Worm (Caenorhabditis elegans): ENCODE measurements around the gene F10B5.3.

The F10B5.3 gene

DNA sequence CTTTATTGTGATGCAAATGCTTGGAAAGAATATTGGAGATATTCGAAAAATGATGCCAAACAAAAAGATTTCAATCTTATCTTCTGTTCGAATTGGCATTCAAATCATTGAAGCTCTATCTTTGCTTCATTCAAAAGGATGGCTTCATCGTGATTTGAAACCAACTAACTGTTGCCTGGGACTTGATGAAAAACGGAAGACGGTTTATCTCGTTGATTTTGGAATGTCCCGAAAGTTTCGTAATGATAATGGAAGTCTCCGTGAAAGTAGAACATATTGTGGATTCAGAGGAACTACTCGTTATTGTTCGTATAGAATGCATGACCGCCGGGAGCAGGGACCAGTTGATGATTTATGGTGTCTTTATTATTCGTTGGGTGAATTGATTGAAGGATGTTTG, 24.3 kb upstream of the F10B5.3 start:
- TF ChIP-seq zip-2 (tag; optimal IDR thresholded peaks at IDR 0.05) = no peak
- no peak for TF ChIP-seq tag-97 (GFP tag; IDR thresholded peaks at IDR 0.05)
- no peak for TF ChIP-seq nhr-25 (tag; optimal IDR thresholded peaks at IDR 0.05; ENCODE audit: borderline replicate concordance, insufficient read depth)
- TF ChIP-seq R02D3.7 (tag; optimal IDR thresholded peaks at IDR 0.05) = no peak
- TF ChIP-seq unc-62 (GFP tag; optimal IDR thresholded peaks at IDR 0.05 in 1 of 2) = peak in 1 of 2 experiments; percentile 91
- no peak for TF ChIP-seq unc-62 (tag; optimal IDR thresholded peaks at IDR 0.05)

DNA sequence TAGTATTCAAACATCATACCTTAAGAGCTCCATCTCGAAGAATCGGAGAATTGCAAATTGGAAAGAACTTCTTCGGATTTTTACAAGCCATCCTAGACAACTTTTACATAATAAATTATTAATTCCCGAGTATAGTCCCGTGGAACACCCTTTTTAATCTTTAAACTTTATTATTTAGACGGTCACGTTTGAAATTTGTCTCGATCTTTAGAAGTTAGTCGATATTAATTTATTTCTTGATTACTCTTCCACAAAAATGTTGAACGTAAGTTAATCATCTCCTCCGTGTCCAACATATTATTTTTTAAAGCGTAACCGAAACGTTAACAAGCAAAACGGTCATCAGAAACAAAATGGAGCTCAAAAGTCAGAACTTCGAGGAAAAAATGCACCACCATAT, 23.6 kb upstream of the F10B5.3 start, which contains the start of the genes decr-1.3 and T05C12.1:
Gene decr-1.3 (minus strand): TSS at position 101 of the 400 bp plus-strand sequence.
Gene T05C12.1 (plus strand): TSS at position 232 of the 400 bp plus-strand sequence.
- TF ChIP-seq lir-3 (tag; optimal IDR thresholded peaks at IDR 0.05) = no peak

ce11 chrII:8170374-8170773, 20.5 kb upstream of the F10B5.3 start, which contains the start of gene T05C12.11:
T05C12.11 (minus strand) TSS chrII:8170474.
- TF ChIP-seq nhr-111 (GFP tag; optimal IDR thresholded peaks at IDR 0.05) (no peak), vab-7 (GFP tag; IDR thresholded peaks at IDR 0.05) (no peak), zag-1 (tag; optimal IDR thresholded peaks at IDR 0.05) (no peak), ceh-44 (GFP tag; IDR thresholded peaks at IDR 0.05) (no peak), nhr-41 (GFP tag; IDR thresholded peaks at IDR 0.05) (no peak), dmd-8 (GFP tag; IDR thresholded peaks at IDR 0.05) (no peak), nhr-76 (tag; optimal IDR thresholded peaks at IDR 0.05) (no peak), tra-1 (GFP tag; IDR thresholded peaks at IDR 0.05) (no peak), F44E2.7 (GFP tag; IDR thresholded peaks at IDR 0.05) (no peak), duxl-1 (tag; optimal IDR thresholded peaks at IDR 0.05; ENCODE audit: poor library complexity) (no peak), saeg-2 (GFP tag; IDR thresholded peaks at IDR 0.05) (no peak), rbr-2 (tag; optimal IDR thresholded peaks at IDR 0.05) (no peak)

- TF ChIP-seq ztf-11 (tag; optimal IDR thresholded peaks at IDR 0.05) = no peak
- no peak for TF ChIP-seq tra-1 (GFP tag; IDR thresholded peaks at IDR 0.05)
- TF ChIP-seq spr-1 (tag; optimal IDR thresholded peaks at IDR 0.05) = no peak
Measured at ce11 chrII:8169283-8169682, 19.5 kb upstream of the F10B5.3 start, which contains the start of gene T05C12.15. T05C12.15 (plus strand) TSS chrII:8169583.

- TF ChIP-seq nhr-6 (tag; optimal IDR thresholded peaks at IDR 0.05) = peak; percentile 0
- peak; percentile 84 for TF ChIP-seq Y48G9A.11 (GFP tag; IDR thresholded peaks at IDR 0.05)
- TF ChIP-seq lsy-2 (tag; optimal IDR thresholded peaks at IDR 0.05) = peak in 1 of 2 experiments; percentile 84
- no peak for TF ChIP-seq aly-2 (tag; optimal IDR thresholded peaks at IDR 0.05)
- peak; percentile 73 for TF ChIP-seq dpl-1 (GFP tag; optimal IDR thresholded peaks at IDR 0.05)
- peak; percentile 88 for TF ChIP-seq lin-38 (GFP tag; IDR thresholded peaks at IDR 0.05)
- TF ChIP-seq tag-97 (GFP tag; IDR thresholded peaks at IDR 0.05) = no peak
- peak; percentile 92 for TF ChIP-seq T20F7.1 (GFP tag; optimal IDR thresholded peaks at IDR 0.05)
- no peak for TF ChIP-seq arid-1 (GFP tag; conservative IDR thresholded peaks at IDR 0.05)
- TF ChIP-seq sdz-12 (GFP tag; optimal IDR thresholded peaks at IDR 0.05) = no peak
- no peak for TF ChIP-seq Y5F2A.4 (GFP tag; optimal IDR thresholded peaks at IDR 0.05)
- peak; percentile 59 for TF ChIP-seq mes-2 (tag; optimal IDR thresholded peaks at IDR 0.05; ENCODE audit: poor library complexity, severe bottlenecking)
- TF ChIP-seq ctbp-1 (GFP tag; IDR thresholded peaks at IDR 0.05) = no peak
Measured at ce11 chrII:8162120-8162648, 12.4 kb upstream of the F10B5.3 start, which contains the start of the genes emb-27 and rrf-3. emb-27 (minus strand) TSS chrII:8162170. rrf-3 (plus strand) TSS chrII:8162465.
